Worm (Caenorhabditis elegans) whole organism, L1 larva: ENCODE measurements around the gene srt-39.

Experiments used
- aly-2 ChIP-seq: fragments of 150-350 bp; optimal IDR thresholded peaks from 2 replicates; lab custom pipeline; 2014; ENCODE audit warnings: missing biosample characterization, missing genetic modification characterization
- blmp-1 ChIP-seq: fragments of 150-350 bp; optimal IDR thresholded peaks from 2 replicates; lab custom pipeline; 2014; ENCODE audit warnings: missing biosample characterization, missing genetic modification characterization
- efl-1 ChIP-seq, 4 experiments: fragments of 150-350 bp; optimal IDR thresholded peaks in 3 of 4; peaks in 1 of 4; 1 replicate in 1 of 4; 2 replicates in 3 of 4; lab custom pipeline; 2014; ENCODE audit warnings: missing biosample characterization in 2 of 4, missing genetic modification characterization in 2 of 4, missing genetic modification reagents in 2 of 4
- elt-3 ChIP-seq, 6 experiments: fragments of 150-350 bp in 1 of 6; sonication (generic microtip); optimal IDR thresholded peaks; 2 replicates each; lab custom pipeline; 2017 to 2018; ENCODE audit warnings: missing biosample characterization in 6 of 6, missing genetic modification characterization in 6 of 6, inconsistent platforms in 1 of 6
- hlh-17 ChIP-seq: fragments of 200-800 bp; sonication (Bioruptor generic); optimal IDR thresholded peaks from 2 replicates; lab custom pipeline; 2018; ENCODE audit warnings: missing genetic modification characterization, mild to moderate bottlenecking, missing compliant biosample characterization, moderate library complexity, borderline replicate concordance
- lin-14 ChIP-seq: fragments of 200-800 bp; sonication (Bioruptor generic); optimal IDR thresholded peaks from 2 replicates; lab custom pipeline; 2018; ENCODE audit warnings: mild to moderate bottlenecking, missing genetic modification characterization, moderate library complexity, missing compliant biosample characterization
- nhr-12 ChIP-seq: sonication (generic microtip); optimal IDR thresholded peaks from 2 replicates; lab custom pipeline; 2017; ENCODE audit warnings: missing biosample characterization, missing genetic modification characterization
- nhr-20 ChIP-seq: sonication (generic microtip); optimal IDR thresholded peaks from 2 replicates; lab custom pipeline; 2016; ENCODE audit warnings: mild to moderate bottlenecking, missing genetic modification characterization, missing compliant biosample characterization
- nhr-76 ChIP-seq: sonication (generic microtip); optimal IDR thresholded peaks from 2 replicates; lab custom pipeline; 2017; ENCODE audit warnings: missing biosample characterization, missing genetic modification characterization
- nhr-85 ChIP-seq: sonication (generic microtip); peaks from one replicate; lab custom pipeline; 2016; ENCODE audit warnings: missing genetic modification characterization, inconsistent platforms, missing compliant biosample characterization
- rnt-1 ChIP-seq: sonication (generic microtip); optimal IDR thresholded peaks from 2 replicates; lab custom pipeline; 2016; ENCODE audit warnings: mild to moderate bottlenecking, missing genetic modification characterization, moderate library complexity, missing compliant biosample characterization
- sup-37 ChIP-seq: fragments of 200-800 bp; sonication (Bioruptor generic); optimal IDR thresholded peaks from 2 replicates; lab custom pipeline; 2018; ENCODE audit warnings: mild to moderate bottlenecking, missing genetic modification characterization, missing compliant biosample characterization
- swsn-7 ChIP-seq: sonication (generic microtip); optimal IDR thresholded peaks from 2 replicates; lab custom pipeline; 2016; ENCODE audit warnings: missing genetic modification characterization, missing compliant biosample characterization
- tlp-1 ChIP-seq: fragments of 150-350 bp; optimal IDR thresholded peaks from 2 replicates; lab custom pipeline; 2014; ENCODE audit warnings: missing biosample characterization, missing genetic modification characterization

Gene srt-39

DNA sequence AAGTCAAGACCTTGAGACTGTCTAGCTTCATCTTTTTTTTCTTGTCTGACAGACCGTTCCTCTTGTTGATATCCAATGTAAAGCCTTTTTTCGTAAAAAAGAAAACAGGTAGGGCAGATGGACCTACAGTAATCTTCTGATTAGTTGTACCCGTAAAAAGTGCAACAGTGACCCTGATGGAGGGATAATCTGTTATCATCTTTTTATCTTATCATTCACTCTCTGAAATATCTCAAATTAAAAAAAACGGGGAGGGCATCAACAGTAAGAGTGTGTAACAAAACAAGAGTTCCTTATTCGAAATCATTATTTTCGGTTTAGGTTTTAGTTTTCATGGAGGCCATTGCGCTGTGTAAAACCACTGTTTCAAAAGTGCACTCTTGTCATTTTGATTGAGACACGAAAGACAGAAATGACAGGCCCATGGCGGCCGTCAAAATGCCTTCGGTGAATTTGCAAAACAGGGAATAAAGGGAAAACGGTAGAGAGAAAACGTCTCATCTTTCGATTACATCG, 49.0 kb downstream of the srt-39 start:
- TF ChIP-seq tlp-1 (tag; lab: Kevin White, UChicago): no peak
- TF ChIP-seq rnt-1 (tag; lab: Kevin White, UChicago): peak; percentile 7
- TF ChIP-seq hlh-17 (GFP tag; lab: Kevin White, UChicago): no peak
- TF ChIP-seq blmp-1: peak; percentile 92
- TF ChIP-seq efl-1 (optimal IDR thresholded peaks at IDR 0.05; lab: Kevin White, UChicago): no peak
- TF ChIP-seq efl-1 (GFP tag; optimal IDR thresholded peaks at IDR 0.05 in 1 of 2; lab: Kevin White, UChicago): peak in 1 of 2 experiments; percentile 22
- TF ChIP-seq nhr-85 (tag; lab: Kevin White, UChicago): peak; percentile 75
- TF ChIP-seq lin-14: peak; percentile 49
- TF ChIP-seq nhr-20: peak; percentile 23
- TF ChIP-seq elt-3 (tag; optimal IDR thresholded peaks at IDR 0.05; lab: Kevin White, UChicago): peak in 5 of 6 experiments; percentile 63 to 86 (median 80)

DNA sequence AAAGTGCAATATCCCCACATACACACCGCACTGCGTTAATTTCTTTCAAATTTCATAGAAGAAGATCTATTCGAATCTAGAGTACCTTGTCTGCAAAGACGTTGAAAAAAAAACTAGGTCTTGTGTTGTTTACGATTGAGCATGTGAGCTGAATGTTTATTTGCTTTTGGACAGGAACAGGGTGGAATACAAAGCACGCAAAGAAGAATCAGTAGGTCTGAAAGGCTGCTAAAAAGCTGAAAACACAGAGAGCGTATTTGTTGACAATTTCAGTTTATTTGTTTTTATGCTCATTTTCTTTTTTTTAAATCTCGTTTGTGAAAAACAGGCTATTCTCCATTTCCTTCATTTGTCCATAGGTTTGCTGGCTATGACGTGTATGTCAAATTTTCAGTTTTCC, 50.3 kb downstream of the srt-39 start:
- TF ChIP-seq swsn-7 (tag; lab: Kevin White, UChicago) (no peak), aly-2 (tag; lab: Kevin White, UChicago) (no peak), nhr-12 (no peak), nhr-76 (no peak), sup-37 (GFP tag; lab: Kevin White, UChicago) (no peak)
- TF ChIP-seq, all 84 proteins: peak for 0
